Worm (Caenorhabditis elegans) whole organism, young adult: ENCODE results near the gene R10E9.2.

Experiments used
- B0019.2 ChIP-seq: fragments of 200-800 bp; sonication (Bioruptor generic); conservative IDR thresholded peaks from 2 replicates; pipeline ENCODE4 v1.3.6; 2022; ENCODE audit warnings: missing genetic modification reagents, missing genetic modification characterization, missing compliant biosample characterization
- B0336.3 ChIP-seq: fragments of 200-800 bp; sonication (Bioruptor generic); IDR thresholded peaks from 2 replicates; pipeline ENCODE4 v1.3.6; 2022; ENCODE audit warnings: missing genetic modification characterization, missing compliant biosample characterization
- F33H1.4 ChIP-seq: fragments of 200-800 bp; sonication (Bioruptor generic); IDR thresholded peaks from 2 replicates; pipeline ENCODE4 v1.3.6; 2022; ENCODE audit warnings: missing genetic modification reagents, missing genetic modification characterization, missing compliant biosample characterization
- F49E8.2 ChIP-seq: sonication (generic microtip); optimal IDR thresholded peaks from 3 replicates; lab custom pipeline; 2017; ENCODE audit warnings: missing genetic modification characterization, mild to moderate bottlenecking, missing compliant biosample characterization, antibody characterized with exemption, moderate library complexity; ENCODE audit not compliant: insufficient read depth
- F52B5.7 ChIP-seq: sonication (generic microtip); optimal IDR thresholded peaks from 2 replicates; lab custom pipeline; 2016; ENCODE audit warnings: mild to moderate bottlenecking, missing genetic modification characterization, missing compliant biosample characterization
- F55B11.4 ChIP-seq: sonication (generic microtip); optimal IDR thresholded peaks from 2 replicates; lab custom pipeline; 2016; ENCODE audit warnings: missing compliant biosample characterization, missing genetic modification characterization, borderline replicate concordance; ENCODE audit not compliant: insufficient read depth
- F57A8.1 ChIP-seq: fragments of 200-800 bp; sonication (Bioruptor generic); optimal IDR thresholded peaks from 2 replicates; lab custom pipeline; 2018; ENCODE audit warnings: mild to moderate bottlenecking, missing genetic modification characterization, moderate library complexity, missing compliant biosample characterization
- F57C9.4 ChIP-seq: sonication (generic microtip); optimal IDR thresholded peaks from 2 replicates; lab custom pipeline; 2017; ENCODE audit warnings: mild to moderate bottlenecking, missing genetic modification characterization, missing compliant biosample characterization
- K11D2.4 ChIP-seq: fragments of 200-800 bp; sonication (Bioruptor generic); IDR thresholded peaks from 2 replicates; pipeline ENCODE4 v1.3.6; 2022; ENCODE audit warnings: missing genetic modification reagents, missing genetic modification characterization, missing compliant biosample characterization
- Y53G8AR.9 ChIP-seq: fragments of 200-800 bp; sonication (Bioruptor generic); conservative IDR thresholded peaks from 2 replicates; pipeline ENCODE4 v1.3.6; 2022; ENCODE audit warnings: missing genetic modification reagents, missing genetic modification characterization, missing compliant biosample characterization
- ZK185.1 ChIP-seq: sonication (generic microtip); optimal IDR thresholded peaks from 2 replicates; lab custom pipeline; 2016; ENCODE audit warnings: mild to moderate bottlenecking, missing genetic modification characterization, missing compliant biosample characterization; ENCODE audit not compliant: poor library complexity, severe bottlenecking
- cebp-1 ChIP-seq, 2 experiments: fragments of 200-800 bp in 1 of 2; sonication (Bioruptor generic) in 1 of 2; sonication (generic microtip) in 1 of 2; IDR thresholded peaks in 1 of 2; optimal IDR thresholded peaks in 1 of 2; 2 replicates each; pipeline versions ENCODE4 v1.3.6 to Lab custom; 2017 to 2022; ENCODE audit warnings: missing compliant biosample characterization in 2 of 2, missing genetic modification characterization in 2 of 2, mild to moderate bottlenecking in 1 of 2, missing genetic modification reagents in 1 of 2, moderate library complexity in 1 of 2
- ceh-40 ChIP-seq: fragments of 200-800 bp; sonication (Bioruptor generic); IDR thresholded peaks from 2 replicates; pipeline ENCODE4 v1.3.6; 2022; ENCODE audit warnings: missing genetic modification characterization, missing compliant biosample characterization
- ceh-91 ChIP-seq: fragments of 200-800 bp; sonication (Bioruptor generic); IDR thresholded peaks from 2 replicates; pipeline ENCODE4 v1.3.6; 2022; ENCODE audit warnings: missing genetic modification reagents, missing genetic modification characterization, missing compliant biosample characterization
- egrh-3 ChIP-seq: fragments of 200-800 bp; sonication (Bioruptor generic); IDR thresholded peaks from 2 replicates; pipeline ENCODE4 v1.3.6; 2022; ENCODE audit warnings: missing genetic modification reagents, missing genetic modification characterization, missing compliant biosample characterization
- hmg-1.2 ChIP-seq: fragments of 200-800 bp; sonication (Bioruptor generic); IDR thresholded peaks from 2 replicates; pipeline ENCODE4 v1.3.6; 2022; ENCODE audit warnings: missing genetic modification reagents, missing genetic modification characterization, missing compliant biosample characterization
- hmg-20 ChIP-seq: fragments of 200-800 bp; sonication (Bioruptor generic); IDR thresholded peaks from 2 replicates; pipeline ENCODE4 v1.3.6; 2022; ENCODE audit warnings: missing genetic modification reagents, missing genetic modification characterization, missing compliant biosample characterization
- let-526 ChIP-seq: fragments of 200-800 bp; sonication (Bioruptor generic); IDR thresholded peaks from 2 replicates; pipeline ENCODE4 v1.3.6; 2022; ENCODE audit warnings: missing genetic modification reagents, missing genetic modification characterization, missing compliant biosample characterization
- let-607 ChIP-seq, 2 experiments: fragments of 200-800 bp in 1 of 2; sonication (Bioruptor generic) in 1 of 2; sonication (generic microtip) in 1 of 2; optimal IDR thresholded peaks; 2 replicates each; lab custom pipeline; 2016 to 2018; ENCODE audit warnings: mild to moderate bottlenecking in 2 of 2, missing compliant biosample characterization in 2 of 2, missing genetic modification characterization in 2 of 2, moderate library complexity in 2 of 2, missing genotype in 1 of 2
- madf-10 ChIP-seq: sonication (generic microtip); optimal IDR thresholded peaks from 2 replicates; lab custom pipeline; 2016; ENCODE audit warnings: mild to moderate bottlenecking, missing genetic modification characterization, missing compliant biosample characterization
- mes-4 ChIP-seq: sonication (generic microtip); optimal IDR thresholded peaks from 2 replicates; lab custom pipeline; 2016; ENCODE audit warnings: missing genotype, missing genetic modification characterization, missing compliant biosample characterization
- nfya-2 ChIP-seq: fragments of 200-800 bp; sonication (Bioruptor generic); IDR thresholded peaks from 2 replicates; pipeline ENCODE4 v1.3.6; 2022; ENCODE audit warnings: missing genetic modification reagents, missing genetic modification characterization, missing compliant biosample characterization
- nhr-120 ChIP-seq: fragments of 200-800 bp; sonication (Bioruptor generic); IDR thresholded peaks from 2 replicates; pipeline ENCODE4 v1.3.6; 2022; ENCODE audit warnings: missing genetic modification characterization, missing compliant biosample characterization
- nhr-179 ChIP-seq: sonication (generic microtip); optimal IDR thresholded peaks from 2 replicates; lab custom pipeline; 2016; ENCODE audit warnings: mild to moderate bottlenecking, missing genetic modification characterization, missing compliant biosample characterization
- nhr-90 ChIP-seq: sonication (generic microtip); optimal IDR thresholded peaks from 2 replicates; lab custom pipeline; 2016; ENCODE audit warnings: missing genotype, mild to moderate bottlenecking, missing genetic modification characterization, missing compliant biosample characterization
- pha-4 ChIP-seq: fragments of 150-350 bp; sonication (generic microtip); optimal IDR thresholded peaks from 2 replicates; lab custom pipeline; 2014; ENCODE audit warnings: missing biosample characterization, missing genetic modification reagents, missing genetic modification characterization
- repo-1 ChIP-seq: sonication (generic microtip); optimal IDR thresholded peaks from 2 replicates; lab custom pipeline; 2017; ENCODE audit warnings: mild to moderate bottlenecking, missing genetic modification characterization, missing compliant biosample characterization
- rpc-1 ChIP-seq, 2 experiments: fragments of 150-350 bp in 1 of 2; sonication (generic microtip) in 1 of 2; optimal IDR thresholded peaks; 2 replicates each; lab custom pipeline; 2014 to 2018; ENCODE audit warnings: missing biosample characterization in 1 of 2, missing genetic modification characterization in 1 of 2, missing genetic modification reagents in 1 of 2, missing genotype in 1 of 2
- sdz-38 ChIP-seq: sonication (generic microtip); optimal IDR thresholded peaks from 2 replicates; lab custom pipeline; 2016; ENCODE audit warnings: missing genotype, missing genetic modification characterization, missing compliant biosample characterization
- snpc-1.1 ChIP-seq: sonication (generic microtip); optimal IDR thresholded peaks from 2 replicates; lab custom pipeline; 2017; ENCODE audit warnings: missing genetic modification characterization, mild to moderate bottlenecking, missing compliant biosample characterization, antibody characterized with exemption, moderate library complexity, missing genotype, missing genetic modification reagents; ENCODE audit not compliant: insufficient read depth
- snpc-3.4 ChIP-seq: sonication (generic microtip); optimal IDR thresholded peaks from 2 replicates; lab custom pipeline; 2017; ENCODE audit warnings: missing genetic modification characterization, mild to moderate bottlenecking, missing compliant biosample characterization, antibody characterized with exemption, moderate library complexity, missing genotype, missing genetic modification reagents
- ztf-25 ChIP-seq: fragments of 200-800 bp; sonication (Bioruptor generic); IDR thresholded peaks from 2 replicates; pipeline ENCODE4 v1.3.6; 2022; ENCODE audit warnings: missing genetic modification reagents, missing genetic modification characterization, missing compliant biosample characterization
- ztf-26 ChIP-seq: sonication (generic microtip); optimal IDR thresholded peaks from 2 replicates; lab custom pipeline; 2017; ENCODE audit warnings: missing genetic modification characterization, missing compliant biosample characterization

Gene R10E9.2

ce11 chrIII:3992089-3992488 lies 28.0 kb upstream of the R10E9.2 start, which contains the start of gene glb-11:
Gene glb-11, minus strand, starts transcription at chrIII:3992189.
- TF ChIP-seq ZK185.1 (no peak), hmg-20 (GFP tag; lab: Robert Waterston, UW) (no peak), rpc-1 (optimal IDR thresholded peaks at IDR 0.05; lab: Kevin White, UChicago) (no peak), rpc-1 (tag; optimal IDR thresholded peaks at IDR 0.05; lab: Kevin White, UChicago) (no peak), ceh-40 (no peak), ztf-26 (tag; lab: Kevin White, UChicago) (no peak), nfya-2 (GFP tag; lab: Robert Waterston, UW) (no peak), let-526 (GFP tag; lab: Robert Waterston, UW) (no peak), K11D2.4 (GFP tag; lab: Robert Waterston, UW) (no peak), nhr-120 (GFP tag; lab: Robert Waterston, UW) (no peak), F57C9.4 (tag; lab: Kevin White, UChicago) (no peak)
- TF ChIP-seq, all 124 proteins: peak for 0

- TF ChIP-seq nhr-90 (no peak), F52B5.7 (tag; lab: Kevin White, UChicago) (no peak), madf-10 (no peak), F49E8.2 (tag; lab: Kevin White, UChicago) (no peak), F55B11.4 (tag; lab: Kevin White, UChicago) (no peak), cebp-1 (GFP tag; IDR thresholded peaks at IDR 0.05; lab: Robert Waterston, UW) (no peak), cebp-1 (tag; optimal IDR thresholded peaks at IDR 0.05; lab: Kevin White, UChicago) (no peak), B0336.3 (GFP tag; lab: Robert Waterston, UW) (no peak), mes-4 (tag; lab: Kevin White, UChicago) (no peak), repo-1 (tag; lab: Kevin White, UChicago) (no peak), egrh-3 (GFP tag; lab: Robert Waterston, UW) (no peak), hmg-1.2 (GFP tag; lab: Robert Waterston, UW) (no peak), hmg-20 (GFP tag; lab: Robert Waterston, UW) (no peak), nhr-179 (no peak), F57A8.1 (GFP tag; lab: Kevin White, UChicago) (no peak), Y53G8AR.9 (GFP tag; lab: Robert Waterston, UW) (no peak), ceh-91 (GFP tag; lab: Robert Waterston, UW) (no peak), F33H1.4 (GFP tag; lab: Robert Waterston, UW) (no peak)
Measured at ce11 chrIII:3991362-3991761, 27.2 kb upstream of the R10E9.2 start.

ce11 chrIII:3987759-3988158 lies 23.6 kb upstream of the R10E9.2 start, which contains the start of gene C36E8.6:
Gene C36E8.6, plus strand, starts transcription at chrIII:3988059.
- no peak for TF ChIP-seq B0019.2
- no peak for TF ChIP-seq sdz-38
- no peak for TF ChIP-seq ztf-25
- no peak for TF ChIP-seq let-607 (tag; optimal IDR thresholded peaks at IDR 0.05; lab: Kevin White, UChicago)
- TF ChIP-seq snpc-1.1 (tag; lab: Kevin White, UChicago) = no peak
- no peak for TF ChIP-seq snpc-3.4 (tag; lab: Kevin White, UChicago)
- no peak for TF ChIP-seq pha-4
